Worm (Caenorhabditis elegans) whole organism, L2 larva: Measurements from ENCODE around the gene ula-1.

Experiments
- C34F6.9 ChIP-seq: fragments of 150-350 bp; optimal IDR thresholded peaks from 2 replicates; lab custom pipeline; 2014; ENCODE audit warnings: missing biosample characterization, missing genetic modification characterization
- F13H6.1 ChIP-seq: sonication (generic microtip); optimal IDR thresholded peaks from 2 replicates; lab custom pipeline; 2016; ENCODE audit warnings: missing genetic modification characterization, missing compliant biosample characterization
- R02D3.7 ChIP-seq: fragments of 150-350 bp; optimal IDR thresholded peaks from 2 replicates; lab custom pipeline; 2014; ENCODE audit warnings: missing biosample characterization, missing genetic modification characterization
- Y55F3AM.14 ChIP-seq: fragments of 200-800 bp; sonication (Bioruptor generic); optimal IDR thresholded peaks from 2 replicates; lab custom pipeline; 2018; ENCODE audit warnings: mild to moderate bottlenecking, missing genetic modification characterization, missing compliant biosample characterization
- ZK546.5 ChIP-seq: sonication (generic microtip); optimal IDR thresholded peaks from 2 replicates; lab custom pipeline; 2017; ENCODE audit warnings: missing biosample characterization, missing genetic modification characterization
- alr-1 ChIP-seq: fragments of 150-350 bp; optimal IDR thresholded peaks from 2 replicates; lab custom pipeline; 2014; ENCODE audit warnings: missing biosample characterization, missing genetic modification characterization
- aly-2 ChIP-seq: fragments of 150-350 bp; optimal IDR thresholded peaks from 2 replicates; lab custom pipeline; 2014; ENCODE audit warnings: missing biosample characterization, missing genetic modification characterization
- ama-1 ChIP-seq: fragments of 150-350 bp; optimal IDR thresholded peaks from 2 replicates; lab custom pipeline; 2018; ENCODE audit warnings: inconsistent platforms
- blmp-1 ChIP-seq: sonication (generic microtip); optimal IDR thresholded peaks from 2 replicates; lab custom pipeline; 2017; ENCODE audit warnings: missing genetic modification characterization, mild to moderate bottlenecking, missing compliant biosample characterization, antibody characterized with exemption, moderate library complexity; ENCODE audit not compliant: insufficient read depth
- ceh-16 ChIP-seq: fragments of 150-350 bp; optimal IDR thresholded peaks from 2 replicates; lab custom pipeline; 2014; ENCODE audit warnings: missing biosample characterization, missing genetic modification characterization
- ceh-82 ChIP-seq: fragments of 150-350 bp; optimal IDR thresholded peaks from 2 replicates; lab custom pipeline; 2014; ENCODE audit warnings: missing biosample characterization, missing genetic modification characterization
- crh-2 ChIP-seq: sonication (generic microtip); optimal IDR thresholded peaks from 2 replicates; lab custom pipeline; 2017; ENCODE audit warnings: missing biosample characterization, missing genetic modification characterization
- dmd-4 ChIP-seq: sonication (generic microtip); optimal IDR thresholded peaks from 2 replicates; lab custom pipeline; 2017; ENCODE audit warnings: missing biosample characterization, missing genetic modification characterization
- egl-27 ChIP-seq: sonication (generic microtip); optimal IDR thresholded peaks from 3 replicates; lab custom pipeline; 2017; ENCODE audit warnings: missing biosample characterization, missing genetic modification reagents, missing genetic modification characterization
- elt-1 ChIP-seq: fragments of 150-350 bp; optimal IDR thresholded peaks from 2 replicates; lab custom pipeline; 2014; ENCODE audit warnings: missing biosample characterization, missing genetic modification characterization
- elt-3 ChIP-seq: sonication (generic microtip); optimal IDR thresholded peaks from 2 replicates; lab custom pipeline; 2017; ENCODE audit warnings: missing biosample characterization, missing genetic modification characterization
- fos-1 ChIP-seq: fragments of 150-350 bp; optimal IDR thresholded peaks from 2 replicates; lab custom pipeline; 2014; ENCODE audit warnings: missing biosample characterization, missing genetic modification characterization
- gmeb-1 ChIP-seq: fragments of 150-350 bp; optimal IDR thresholded peaks from 2 replicates; lab custom pipeline; 2014; ENCODE audit warnings: missing biosample characterization, missing genetic modification characterization
- lin-11 ChIP-seq: fragments of 150-350 bp; sonication (generic microtip); optimal IDR thresholded peaks from 2 replicates; lab custom pipeline; 2014; ENCODE audit warnings: missing biosample characterization, missing genetic modification characterization, inconsistent platforms, mixed read lengths
- lin-13 ChIP-seq: fragments of 150-350 bp; optimal IDR thresholded peaks from 2 replicates; lab custom pipeline; 2014; ENCODE audit warnings: missing biosample characterization, missing genetic modification reagents, missing genetic modification characterization
- lsy-2 ChIP-seq, 2 experiments: fragments of 150-350 bp in 1 of 2; sonication (generic microtip) in 1 of 2; optimal IDR thresholded peaks; 2 replicates each; lab custom pipeline; 2014 to 2017; ENCODE audit warnings: missing biosample characterization in 2 of 2, missing genetic modification characterization in 2 of 2
- mab-5 ChIP-seq: fragments of 150-350 bp; optimal IDR thresholded peaks from 2 replicates; lab custom pipeline; 2014; ENCODE audit warnings: missing biosample characterization, missing genetic modification characterization
- mbf-1 ChIP-seq: sonication (generic microtip); optimal IDR thresholded peaks from 2 replicates; lab custom pipeline; 2017; ENCODE audit warnings: missing biosample characterization, missing genetic modification characterization
- mdl-1 ChIP-seq, 2 experiments: fragments of 150-350 bp in 1 of 2; sonication (generic microtip) in 1 of 2; optimal IDR thresholded peaks; 2 replicates each; lab custom pipeline; 2017; ENCODE audit warnings: missing biosample characterization in 2 of 2, missing genetic modification characterization in 2 of 2
- nhr-10 ChIP-seq: sonication (generic microtip); optimal IDR thresholded peaks from 2 replicates; lab custom pipeline; 2017; ENCODE audit warnings: missing biosample characterization, missing genetic modification characterization
- nhr-11 ChIP-seq: fragments of 150-350 bp; optimal IDR thresholded peaks from 2 replicates; lab custom pipeline; 2014; ENCODE audit warnings: missing biosample characterization, missing genetic modification characterization
- nhr-12 ChIP-seq: fragments of 150-350 bp; optimal IDR thresholded peaks from 2 replicates; lab custom pipeline; 2014; ENCODE audit warnings: missing biosample characterization, missing genetic modification characterization
- nhr-129 ChIP-seq: fragments of 150-350 bp; optimal IDR thresholded peaks from 2 replicates; lab custom pipeline; 2014; ENCODE audit warnings: missing biosample characterization, missing genetic modification characterization
- nhr-21 ChIP-seq: fragments of 150-350 bp; optimal IDR thresholded peaks from 2 replicates; lab custom pipeline; 2014; ENCODE audit warnings: missing biosample characterization, missing genetic modification characterization
- nhr-23 ChIP-seq: fragments of 150-350 bp; optimal IDR thresholded peaks from 2 replicates; lab custom pipeline; 2014; ENCODE audit warnings: missing biosample characterization, missing genetic modification reagents, missing genetic modification characterization
- nhr-237 ChIP-seq: fragments of 150-350 bp; optimal IDR thresholded peaks from 2 replicates; lab custom pipeline; 2014; ENCODE audit warnings: missing biosample characterization, missing genetic modification characterization
- nhr-6 ChIP-seq: fragments of 150-350 bp; optimal IDR thresholded peaks from 2 replicates; lab custom pipeline; 2014; ENCODE audit warnings: missing biosample characterization, missing genetic modification characterization
- nhr-77 ChIP-seq: fragments of 150-350 bp; optimal IDR thresholded peaks from 2 replicates; lab custom pipeline; 2014; ENCODE audit warnings: missing biosample characterization, missing genetic modification characterization
- peb-1 ChIP-seq: fragments of 150-350 bp; optimal IDR thresholded peaks from 2 replicates; lab custom pipeline; 2014; ENCODE audit warnings: missing biosample characterization, missing genetic modification characterization
- sma-3 ChIP-seq: sonication (generic microtip); optimal IDR thresholded peaks from 2 replicates; lab custom pipeline; 2016; ENCODE audit warnings: missing genetic modification reagents, missing genetic modification characterization, missing compliant biosample characterization
- sma-9 ChIP-seq, 2 experiments: fragments of 150-350 bp in 1 of 2; sonication (generic microtip) in 1 of 2; optimal IDR thresholded peaks; 2 replicates each; lab custom pipeline; 2014 to 2016; ENCODE audit warnings: missing genetic modification characterization in 2 of 2, mild to moderate bottlenecking in 1 of 2, missing biosample characterization in 1 of 2, missing compliant biosample characterization in 1 of 2, missing genetic modification reagents in 1 of 2, moderate library complexity in 1 of 2
- snpc-4 ChIP-seq: fragments of 150-350 bp; optimal IDR thresholded peaks from 2 replicates; lab custom pipeline; 2014; ENCODE audit warnings: missing biosample characterization, missing genetic modification characterization
- unc-39 ChIP-seq: fragments of 150-350 bp; optimal IDR thresholded peaks from 2 replicates; lab custom pipeline; 2014; ENCODE audit warnings: missing biosample characterization, missing genetic modification characterization
- ztf-1 ChIP-seq: fragments of 200-800 bp; sonication (Bioruptor generic); conservative IDR thresholded peaks from 2 replicates; pipeline ENCODE4 v1.3.6; 2022; ENCODE audit warnings: missing genetic modification characterization, missing compliant biosample characterization
- ztf-11 ChIP-seq: sonication (generic microtip); optimal IDR thresholded peaks from 2 replicates; lab custom pipeline; 2017; ENCODE audit warnings: missing biosample characterization, missing genetic modification characterization

ula-1 gene

DNA sequence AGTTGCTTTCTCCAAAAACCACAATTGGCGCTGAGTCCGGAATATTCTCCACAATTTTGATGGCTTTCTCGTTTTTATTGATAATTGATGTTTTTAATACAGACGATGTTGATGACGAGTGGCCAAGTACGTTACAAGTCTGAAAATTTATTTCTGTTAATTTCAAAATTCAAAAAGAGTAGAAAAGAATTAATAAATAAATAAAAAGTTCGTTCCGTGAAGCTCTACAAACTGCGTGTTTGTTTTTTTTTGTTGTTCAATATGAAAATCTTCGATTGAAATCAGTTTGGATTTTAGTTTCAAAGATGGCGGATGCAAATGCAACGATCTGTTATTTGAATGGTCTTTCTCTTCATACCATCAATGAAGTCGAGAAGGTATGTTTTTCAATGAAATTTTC is 9.2 kb downstream of the ula-1 start, which contains the start of gene F26F4.2:
Gene F26F4.2 (plus strand): TSS at position 301 of the 400 bp plus-strand sequence.
- TF ChIP-seq ZK546.5 (tag; lab: Kevin White, UChicago) (no peak), nhr-23 (tag; lab: Kevin White, UChicago) (no peak), lin-13 (no peak), sma-3 (no peak)
- TF ChIP-seq, all 48 proteins: peak for 0

DNA sequence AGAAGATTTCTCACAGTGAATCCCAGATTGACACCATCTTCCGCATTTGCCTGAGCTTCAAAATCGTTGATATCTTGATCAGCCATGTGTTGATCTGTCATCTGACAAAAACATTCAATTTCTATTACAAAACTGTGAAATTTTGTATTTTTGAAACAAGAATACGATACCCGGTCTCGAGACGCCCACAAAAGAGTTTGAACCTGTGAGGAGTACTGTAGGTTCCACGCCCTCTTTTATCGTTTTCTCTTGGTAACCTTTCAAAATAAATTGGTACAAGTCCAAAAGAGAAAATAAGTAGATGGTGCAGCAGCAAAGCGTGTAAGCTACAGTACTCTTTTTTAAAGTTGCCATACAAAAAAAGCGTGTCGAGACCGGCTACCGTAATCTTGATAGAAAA is 10.2 kb downstream of the ula-1 start, which contains the start of gene F26F4.12:
Gene F26F4.12 (minus strand): TSS at position 101 of the 400 bp plus-strand sequence.
- no peak for TF ChIP-seq Y55F3AM.14 (GFP tag; lab: Kevin White, UChicago)
- no peak for TF ChIP-seq crh-2 (tag; lab: Kevin White, UChicago)
- TF ChIP-seq mbf-1, result no peak
- no peak for TF ChIP-seq ztf-11 (tag; lab: Kevin White, UChicago)
- no peak for TF ChIP-seq gmeb-1 (tag; lab: Kevin White, UChicago)
- no peak for TF ChIP-seq lin-11 (tag; lab: Kevin White, UChicago)
- no peak for TF ChIP-seq dmd-4 (tag; lab: Kevin White, UChicago)
- no peak for TF ChIP-seq mab-5
- TF ChIP-seq elt-1 (tag; lab: Kevin White, UChicago), result no peak
- TF ChIP-seq unc-39 (tag; lab: Kevin White, UChicago), result no peak
- TF ChIP-seq, all 48 proteins: peak for 0

DNA sequence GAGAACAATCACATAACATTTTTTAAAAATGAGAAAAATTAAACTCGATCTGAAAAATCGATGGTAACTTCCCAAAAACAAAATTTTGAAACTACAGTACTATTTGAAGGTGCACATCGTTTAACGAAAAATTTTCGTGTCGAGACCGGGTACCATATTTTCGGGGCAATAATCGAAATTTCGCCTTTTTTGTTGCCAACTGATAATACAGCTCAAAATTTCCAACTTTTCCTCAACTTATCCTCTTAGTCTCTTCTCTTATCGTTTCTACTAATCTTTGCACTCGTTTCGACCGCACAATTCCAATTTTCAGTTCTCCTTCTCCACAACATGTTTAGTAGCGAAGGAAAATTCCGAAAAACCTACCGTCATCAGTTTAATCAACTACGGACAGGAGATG is 13.2 kb downstream of the ula-1 start, which contains the start of gene rom-1:
Gene rom-1 (plus strand): TSS at position 301 of the 400 bp plus-strand sequence.
- no peak for TF ChIP-seq gmeb-1 (tag; lab: Kevin White, UChicago)
- TF ChIP-seq nhr-10, result no peak
- no peak for TF ChIP-seq sma-9 (GFP tag; optimal IDR thresholded peaks at IDR 0.05; lab: Kevin White, UChicago)
- no peak for TF ChIP-seq sma-9 (tag; optimal IDR thresholded peaks at IDR 0.05; lab: Kevin White, UChicago)
- no peak for TF ChIP-seq unc-39 (tag; lab: Kevin White, UChicago)
- no peak for TF ChIP-seq elt-1 (tag; lab: Kevin White, UChicago)
- TF ChIP-seq Y55F3AM.14 (GFP tag; lab: Kevin White, UChicago), result no peak
- TF ChIP-seq lin-13, result no peak
- no peak for TF ChIP-seq nhr-11 (tag; lab: Kevin White, UChicago)
- no peak for TF ChIP-seq egl-27
- no peak for TF ChIP-seq lsy-2 (tag; optimal IDR thresholded peaks at IDR 0.05; lab: Kevin White, UChicago)
- TF ChIP-seq snpc-4, result no peak
- no peak for TF ChIP-seq ama-1 (lab: Kevin White, UChicago)
- TF ChIP-seq nhr-129 (tag; lab: Kevin White, UChicago), result no peak

DNA sequence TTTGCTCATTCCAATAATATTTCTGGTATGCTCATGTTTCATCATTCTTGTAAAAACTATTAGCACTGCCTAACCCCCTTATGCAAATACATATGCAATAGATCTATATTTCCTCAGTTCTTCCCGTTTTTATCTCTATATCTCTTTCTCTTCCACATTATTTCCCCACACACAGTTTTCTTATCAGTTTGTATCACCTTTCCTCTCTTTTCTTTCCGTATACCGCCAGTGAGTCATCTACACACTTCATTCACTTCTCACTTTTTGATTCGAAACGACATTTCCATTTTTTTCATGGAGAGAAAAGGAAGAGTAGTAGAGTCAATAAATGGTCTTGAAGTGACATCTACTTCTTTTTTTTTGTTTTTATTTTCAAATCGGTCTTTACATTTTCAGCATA is 13.8 kb downstream of the ula-1 start:
- TF ChIP-seq aly-2 (tag; lab: Kevin White, UChicago), result no peak
- TF ChIP-seq nhr-237 (tag; lab: Kevin White, UChicago), result no peak
- TF ChIP-seq fos-1 (tag; lab: Kevin White, UChicago), result peak; percentile 99
- no peak for TF ChIP-seq ZK546.5 (tag; lab: Kevin White, UChicago)
- no peak for TF ChIP-seq C34F6.9 (tag; lab: Kevin White, UChicago)
- no peak for TF ChIP-seq ceh-82 (tag; lab: Kevin White, UChicago)
- TF ChIP-seq lin-13, result no peak
- no peak for TF ChIP-seq R02D3.7 (tag; lab: Kevin White, UChicago)
- TF ChIP-seq mdl-1 (tag; optimal IDR thresholded peaks at IDR 0.05; lab: Kevin White, UChicago), result no peak
- TF ChIP-seq lin-11 (tag; lab: Kevin White, UChicago), result no peak
- TF ChIP-seq ztf-11 (tag; lab: Kevin White, UChicago), result no peak
- TF ChIP-seq nhr-77 (tag; lab: Kevin White, UChicago), result no peak
- no peak for TF ChIP-seq Y55F3AM.14 (GFP tag; lab: Kevin White, UChicago)
- TF ChIP-seq nhr-21 (tag; lab: Kevin White, UChicago), result no peak
- peak; percentile 20 for TF ChIP-seq gmeb-1 (tag; lab: Kevin White, UChicago)
- no peak for TF ChIP-seq sma-9 (GFP tag; optimal IDR thresholded peaks at IDR 0.05; lab: Kevin White, UChicago)
- TF ChIP-seq sma-9 (tag; optimal IDR thresholded peaks at IDR 0.05; lab: Kevin White, UChicago), result no peak
- TF ChIP-seq, all 48 proteins: peak for 2

DNA sequence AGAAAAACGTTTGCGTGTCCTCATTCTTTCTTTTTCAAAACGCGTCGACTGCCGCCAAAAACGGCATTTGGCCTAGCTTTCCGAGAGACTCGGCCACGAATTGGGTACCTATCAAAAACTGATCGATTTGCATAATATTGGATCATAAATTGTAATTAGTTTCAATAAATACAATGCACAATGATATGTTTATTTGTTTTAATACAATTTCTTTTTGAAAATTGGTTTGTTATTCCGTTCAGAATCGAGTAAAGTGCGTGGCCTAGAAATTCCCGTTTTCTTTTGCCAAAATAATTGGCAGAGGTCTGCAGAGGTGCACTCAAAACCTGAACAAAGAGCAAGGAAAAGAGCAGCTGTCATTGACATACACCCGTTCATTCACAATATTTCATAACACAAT is 14.7 kb downstream of the ula-1 start, which contains the start of gene F26F4.8:
Gene F26F4.8 (minus strand): TSS at position 69 of the 400 bp plus-strand sequence.
- TF ChIP-seq nhr-129 (tag; lab: Kevin White, UChicago) (peak; percentile 16), alr-1 (tag; lab: Kevin White, UChicago) (no peak), Y55F3AM.14 (GFP tag; lab: Kevin White, UChicago) (no peak), ztf-1 (no peak), unc-39 (tag; lab: Kevin White, UChicago) (no peak), aly-2 (tag; lab: Kevin White, UChicago) (no peak), snpc-4 (no peak), nhr-6 (tag; lab: Kevin White, UChicago) (no peak), peb-1 (no peak), nhr-237 (tag; lab: Kevin White, UChicago) (no peak), lsy-2 (tag; optimal IDR thresholded peaks at IDR 0.05; lab: Kevin White, UChicago) (peak in 1 of 2 experiments; percentile 41), R02D3.7 (tag; lab: Kevin White, UChicago) (no peak), sma-9 (GFP tag; optimal IDR thresholded peaks at IDR 0.05; lab: Kevin White, UChicago) (no peak), sma-9 (tag; optimal IDR thresholded peaks at IDR 0.05; lab: Kevin White, UChicago) (no peak), nhr-12 (no peak), F13H6.1 (tag; lab: Kevin White, UChicago) (peak; percentile 28), C34F6.9 (tag; lab: Kevin White, UChicago) (peak; percentile 55), egl-27 (no peak), mdl-1 (tag; optimal IDR thresholded peaks at IDR 0.05; lab: Kevin White, UChicago) (no peak), ceh-16 (tag; lab: Kevin White, UChicago) (no peak), fos-1 (tag; lab: Kevin White, UChicago) (peak; percentile 36), nhr-10 (no peak), gmeb-1 (tag; lab: Kevin White, UChicago) (peak; percentile 17), nhr-23 (tag; lab: Kevin White, UChicago) (no peak), crh-2 (tag; lab: Kevin White, UChicago) (no peak), dmd-4 (tag; lab: Kevin White, UChicago) (no peak), ztf-11 (tag; lab: Kevin White, UChicago) (no peak), blmp-1 (tag; lab: Kevin White, UChicago) (no peak), nhr-77 (tag; lab: Kevin White, UChicago) (no peak), elt-3 (tag; lab: Kevin White, UChicago) (no peak)
